Worm (Caenorhabditis elegans) whole organism, L1 larva: ENCODE measurements around the gene clec-195.

Source experiments
- fkh-8 ChIP-seq: sonication (generic microtip); optimal IDR thresholded peaks from 2 replicates; lab custom pipeline; 2016; ENCODE audit warnings: mild to moderate bottlenecking, missing genetic modification characterization, missing compliant biosample characterization
- skn-1 ChIP-seq: fragments of 150-350 bp; optimal IDR thresholded peaks from 2 replicates; lab custom pipeline; 2014; ENCODE audit warnings: missing biosample characterization, missing genetic modification characterization

- no peak for TF ChIP-seq fkh-8
- TF ChIP-seq skn-1 (tag; lab: Kevin White, UChicago), result no peak
These were observed 6.0 kb downstream of the clec-195 start, which contains the start of gene Y116A8C.19 for ce11 chrIV:17039545-17039944.
